Fruit fly (Drosophila melanogaster) whole organism, pupa: ENCODE measurements around the gene wdn.
A peak's percentile ranks its signal among the peaks of the same experiment; 100 is the strongest.

Experiments
- fd96Ca ChIP-seq: fragments of 200-800 bp; sonication (Bioruptor generic); IDR thresholded peaks from 3 replicates; pipeline ENCODE4 v1.3.6; 2022; ENCODE audit warnings: missing biosample characterization, missing genetic modification characterization
- rn ChIP-seq: fragments of 200-800 bp; sonication (Bioruptor generic); IDR thresholded peaks from 2 replicates; pipeline ENCODE4 v1.3.6; 2022; ENCODE audit warnings: missing biosample characterization, missing genetic modification characterization

dm6 chr3R:28831172-28831571 is 20.0 kb upstream of the wdn start:
- TF ChIP-seq fd96Ca (GFP tag; lab: Robert Waterston, UW), result 0 out of 3 replicates have a peak, but pooled peaks have one; percentile 27
- no peak for TF ChIP-seq rn (GFP tag; lab: Robert Waterston, UW)
